Fruit fly (Drosophila melanogaster): ENCODE results near the gene Rnf11.

dm6 chr4:274704-275103 lies 40.0 kb upstream of the Rnf11 start:
- TF ChIP-seq hth (optimal IDR thresholded peaks at IDR 0.05) (no peak), CG11695 (GFP tag; IDR thresholded peaks at IDR 0.05) (no peak), gt (GFP tag; IDR thresholded peaks at IDR 0.05) (no peak), CG4617 (GFP tag; optimal IDR thresholded peaks at IDR 0.05; ENCODE audit: borderline replicate concordance) (no peak), CG12236 (GFP tag; optimal IDR thresholded peaks at IDR 0.05) (no peak), CG10267 (tag; optimal IDR thresholded peaks at IDR 0.05) (no peak), Myb (GFP tag; optimal IDR thresholded peaks at IDR 0.05) (no peak), exex (tag; optimal IDR thresholded peaks at IDR 0.05) (no peak), CG9215 (GFP tag; IDR thresholded peaks at IDR 0.05) (no peak)
